Fruit fly (Drosophila melanogaster) Kc167 (cell line): ENCODE measurements around the gene Fkbp59.

Source experiments
- psq ChIP-seq: fragments of >200 bp; optimal IDR thresholded peaks from 2 replicates; lab custom pipeline; 2017; ENCODE audit warnings: missing external identifiers
- ttk ChIP-seq: sonication (Bioruptor generic); optimal IDR thresholded peaks from 2 replicates; lab custom pipeline; 2017; ENCODE audit warnings: missing external identifiers

dm6 chr2L:9906641-9907040, 18.8 kb downstream of the Fkbp59 start:
- TF ChIP-seq psq (lab: Kevin White, UChicago): no peak
- TF ChIP-seq ttk (lab: Kevin White, UChicago): no peak
